Fruit fly (Drosophila melanogaster): ENCODE measurements around the gene sky.

dm6 chr2L:20826226-20826625 is 92.5 kb downstream of the sky start:
- TF ChIP-seq h (GFP tag; optimal IDR thresholded peaks at IDR 0.05): no peak
- no peak for TF ChIP-seq ey (GFP tag; optimal IDR thresholded peaks at IDR 0.05)
- no peak for TF ChIP-seq Hr83 (GFP tag; optimal IDR thresholded peaks at IDR 0.05; ENCODE audit: poor library complexity, severe bottlenecking)
- no peak for TF ChIP-seq Abd-B (GFP tag; optimal IDR thresholded peaks at IDR 0.05)
- TF ChIP-seq Myc (optimal IDR thresholded peaks at IDR 0.05): no peak
- no peak for TF ChIP-seq CG9705 (GFP tag; optimal IDR thresholded peaks at IDR 0.05)
- TF ChIP-seq usp (GFP tag; optimal IDR thresholded peaks at IDR 0.05): no peak
- no peak for TF ChIP-seq brk (GFP tag; optimal IDR thresholded peaks at IDR 0.05)
- TF ChIP-seq psq (GFP tag; optimal IDR thresholded peaks at IDR 0.05): no peak
- no peak for TF ChIP-seq jim (GFP tag; optimal IDR thresholded peaks at IDR 0.05)
- no peak for TF ChIP-seq Vsx2 (GFP tag; optimal IDR thresholded peaks at IDR 0.05; ENCODE audit: partially characterized antibody)
- no peak for TF ChIP-seq pan (optimal IDR thresholded peaks at IDR 0.05)
